Worm (Caenorhabditis elegans) whole organism, L4 larva: ENCODE results near the gene chin-1.

Experiments used
- F10B5.3 ChIP-seq: sonication (generic microtip); optimal IDR thresholded peaks from 2 replicates; lab custom pipeline; 2016; ENCODE audit warnings: mild to moderate bottlenecking, missing genetic modification characterization, missing compliant biosample characterization
- F26F4.8 ChIP-seq: fragments of 200-800 bp; sonication (Bioruptor generic); conservative IDR thresholded peaks from 2 replicates; pipeline ENCODE4 v1.3.6; 2022; ENCODE audit warnings: missing genetic modification characterization, missing compliant biosample characterization
- F37D6.2 ChIP-seq: sonication (generic microtip); optimal IDR thresholded peaks from 2 replicates; lab custom pipeline; 2016; ENCODE audit warnings: mild to moderate bottlenecking, missing genetic modification characterization, missing compliant biosample characterization
- F49E8.2 ChIP-seq: sonication (generic microtip); optimal IDR thresholded peaks from 2 replicates; lab custom pipeline; 2016; ENCODE audit warnings: missing compliant biosample characterization, mild to moderate bottlenecking, missing genetic modification characterization, borderline replicate concordance
- T26A8.4 ChIP-seq: fragments of 200-800 bp; sonication (Bioruptor generic); IDR thresholded peaks from 2 replicates; pipeline ENCODE4 v1.3.6; 2022; ENCODE audit warnings: missing genetic modification characterization, missing compliant biosample characterization
- Y48G9A.11 ChIP-seq: fragments of 200-800 bp; sonication (Bioruptor generic); IDR thresholded peaks from 2 replicates; pipeline ENCODE4 v1.3.6; 2022; ENCODE audit warnings: missing genetic modification reagents, missing genetic modification characterization, missing compliant biosample characterization
- Y75B8A.6 ChIP-seq: fragments of 200-800 bp; sonication (Bioruptor generic); IDR thresholded peaks from 2 replicates; pipeline ENCODE4 v1.3.6; 2022; ENCODE audit warnings: missing genetic modification reagents, missing genetic modification characterization, missing compliant biosample characterization
- ZK546.5 ChIP-seq, 2 experiments: sonication (generic microtip); optimal IDR thresholded peaks; 2 replicates each; lab custom pipeline; 2017; ENCODE audit warnings: missing biosample characterization in 2 of 2, missing genetic modification characterization in 2 of 2
- aly-2 ChIP-seq: sonication (generic microtip); optimal IDR thresholded peaks from 2 replicates; lab custom pipeline; 2018; ENCODE audit warnings: missing biosample characterization, missing genetic modification characterization
- arid-1 ChIP-seq: fragments of 200-800 bp; sonication (Bioruptor generic); conservative IDR thresholded peaks from 2 replicates; pipeline ENCODE4 v1.3.6; 2022; ENCODE audit warnings: missing genetic modification reagents, missing genetic modification characterization, missing compliant biosample characterization
- attf-4 ChIP-seq: sonication (generic microtip); optimal IDR thresholded peaks from 3 replicates; lab custom pipeline; 2017; ENCODE audit warnings: missing biosample characterization, missing genetic modification characterization
- ceh-20 ChIP-seq: fragments of 200-800 bp; sonication (Bioruptor generic); IDR thresholded peaks from 2 replicates; pipeline ENCODE4 v1.3.6; 2022; ENCODE audit warnings: missing genetic modification reagents, missing genetic modification characterization, missing compliant biosample characterization
- ceh-44 ChIP-seq: fragments of 200-800 bp; sonication (Bioruptor generic); IDR thresholded peaks from 2 replicates; pipeline ENCODE4 v1.3.6; 2022; ENCODE audit warnings: missing genetic modification reagents, missing genetic modification characterization, missing compliant biosample characterization
- ctbp-1 ChIP-seq: fragments of 200-800 bp; sonication (Bioruptor generic); IDR thresholded peaks from 2 replicates; pipeline ENCODE4 v1.3.6; 2022; ENCODE audit warnings: missing genetic modification reagents, missing genetic modification characterization, missing compliant biosample characterization
- daf-16 ChIP-seq, 3 experiments: sonication (generic microtip); optimal IDR thresholded peaks; 2 replicates each; lab custom pipeline; 2016 to 2017; ENCODE audit warnings: missing genetic modification characterization in 3 of 3, missing genetic modification reagents in 3 of 3, mild to moderate bottlenecking in 2 of 3, missing compliant biosample characterization in 2 of 3, missing biosample characterization in 1 of 3, moderate library complexity in 1 of 3
- daf-19 ChIP-seq: fragments of 200-800 bp; sonication (Bioruptor generic); conservative IDR thresholded peaks from 2 replicates; pipeline ENCODE4 v1.3.6; 2022; ENCODE audit warnings: missing genetic modification characterization, missing compliant biosample characterization
- dmd-6 ChIP-seq: fragments of 200-800 bp; sonication (Bioruptor generic); IDR thresholded peaks from 2 replicates; pipeline ENCODE4 v1.3.6; 2022; ENCODE audit warnings: missing genetic modification reagents, missing genetic modification characterization, missing compliant biosample characterization
- dmd-9 ChIP-seq: fragments of 200-800 bp; sonication (Bioruptor generic); IDR thresholded peaks from 2 replicates; pipeline ENCODE4 v1.3.6; 2022; ENCODE audit warnings: missing genetic modification reagents, missing genetic modification characterization, missing compliant biosample characterization
- dpl-1 ChIP-seq: fragments of 150-350 bp; optimal IDR thresholded peaks from 2 replicates; lab custom pipeline; 2014; ENCODE audit warnings: missing biosample characterization, missing genetic modification reagents, missing genetic modification characterization
- duxl-1 ChIP-seq: sonication (generic microtip); optimal IDR thresholded peaks from 2 replicates; lab custom pipeline; 2016; ENCODE audit warnings: mild to moderate bottlenecking, missing genetic modification characterization, moderate library complexity, missing compliant biosample characterization; ENCODE audit not compliant: poor library complexity
- fkh-10 ChIP-seq: fragments of 150-350 bp; optimal IDR thresholded peaks from 2 replicates; lab custom pipeline; 2014; ENCODE audit warnings: missing biosample characterization, missing genetic modification reagents, missing genetic modification characterization
- hlh-11 ChIP-seq: fragments of 200-800 bp; sonication (Bioruptor generic); optimal IDR thresholded peaks from 2 replicates; lab custom pipeline; 2018; ENCODE audit warnings: mild to moderate bottlenecking, missing genetic modification characterization, missing compliant biosample characterization
- jun-1 ChIP-seq: fragments of 150-350 bp; optimal IDR thresholded peaks from 2 replicates; lab custom pipeline; 2014; ENCODE audit warnings: missing biosample characterization, missing genetic modification reagents, missing genetic modification characterization
- lin-13 ChIP-seq: fragments of 150-350 bp; optimal IDR thresholded peaks from 2 replicates; lab custom pipeline; 2014; ENCODE audit warnings: missing biosample characterization, missing genetic modification reagents, missing genetic modification characterization
- lin-29 ChIP-seq: fragments of 200-800 bp; sonication (Bioruptor generic); IDR thresholded peaks from 2 replicates; pipeline ENCODE4 v1.3.6; 2022; ENCODE audit warnings: missing genetic modification reagents, missing genetic modification characterization, missing compliant biosample characterization
- lin-39 ChIP-seq: fragments of 150-350 bp; optimal IDR thresholded peaks from 2 replicates; lab custom pipeline; 2014; ENCODE audit warnings: missing biosample characterization, missing genetic modification reagents, missing genetic modification characterization
- lsy-2 ChIP-seq, 2 experiments: fragments of 150-350 bp in 1 of 2; sonication (generic microtip) in 1 of 2; optimal IDR thresholded peaks; 2 replicates each; lab custom pipeline; 2014 to 2017; ENCODE audit warnings: missing biosample characterization in 2 of 2, missing genetic modification characterization in 2 of 2
- madf-5 ChIP-seq, 2 experiments: fragments of 200-800 bp; sonication (Bioruptor generic); IDR thresholded peaks; 2 replicates each; pipeline ENCODE4 v1.3.6; 2022; ENCODE audit warnings: missing compliant biosample characterization in 2 of 2, missing genetic modification characterization in 2 of 2
- madf-9 ChIP-seq: fragments of 200-800 bp; sonication (Bioruptor generic); conservative IDR thresholded peaks from 2 replicates; pipeline ENCODE4 v1.3.6; 2022; ENCODE audit warnings: missing genetic modification reagents, missing genetic modification characterization, missing compliant biosample characterization
- mdl-1 ChIP-seq, 2 experiments: fragments of 150-350 bp in 1 of 2; sonication (generic microtip) in 1 of 2; optimal IDR thresholded peaks; 2 replicates each; lab custom pipeline; 2014 to 2017; ENCODE audit warnings: missing biosample characterization in 2 of 2, missing genetic modification characterization in 2 of 2
- mdt-29 ChIP-seq: fragments of 200-800 bp; sonication (Bioruptor generic); IDR thresholded peaks from 2 replicates; pipeline ENCODE4 v1.3.6; 2022; ENCODE audit warnings: missing genetic modification reagents, missing genetic modification characterization, missing compliant biosample characterization
- mxl-2 ChIP-seq: fragments of 200-800 bp; sonication (Bioruptor generic); conservative IDR thresholded peaks from 2 replicates; pipeline ENCODE4 v1.3.6; 2022; ENCODE audit warnings: missing genetic modification reagents, missing genetic modification characterization, missing compliant biosample characterization
- nhr-102 ChIP-seq: sonication (generic microtip); optimal IDR thresholded peaks from 2 replicates; lab custom pipeline; 2016; ENCODE audit warnings: mild to moderate bottlenecking, missing genetic modification characterization, moderate library complexity, missing compliant biosample characterization
- nhr-25 ChIP-seq: sonication (generic microtip); optimal IDR thresholded peaks from 2 replicates; lab custom pipeline; 2017; ENCODE audit warnings: missing genetic modification characterization, mild to moderate bottlenecking, missing compliant biosample characterization, antibody characterized with exemption, moderate library complexity, borderline replicate concordance; ENCODE audit not compliant: insufficient read depth
- nhr-28 ChIP-seq: fragments of 150-350 bp; optimal IDR thresholded peaks from 2 replicates; lab custom pipeline; 2014; ENCODE audit warnings: missing biosample characterization, missing genetic modification characterization
- nhr-41 ChIP-seq: fragments of 200-800 bp; sonication (Bioruptor generic); IDR thresholded peaks from 2 replicates; pipeline ENCODE4 v1.3.6; 2022; ENCODE audit warnings: missing genetic modification reagents, missing genetic modification characterization, missing compliant biosample characterization
- nhr-6 ChIP-seq: fragments of 150-350 bp; optimal IDR thresholded peaks from 2 replicates; lab custom pipeline; 2014; ENCODE audit warnings: missing biosample characterization, missing genetic modification characterization
- nhr-76 ChIP-seq: fragments of 150-350 bp; optimal IDR thresholded peaks from 2 replicates; lab custom pipeline; 2014; ENCODE audit warnings: missing biosample characterization, missing genetic modification characterization
- pha-4 ChIP-seq, 2 experiments: fragments of 150-350 bp in 1 of 2; fragments of 200-800 bp in 1 of 2; sonication (Bioruptor generic) in 1 of 2; IDR thresholded peaks in 1 of 2; optimal IDR thresholded peaks in 1 of 2; 2 replicates each; pipeline versions ENCODE4 v1.3.6 to Lab custom; 2014 to 2022; ENCODE audit warnings: missing genetic modification characterization in 2 of 2, missing genetic modification reagents in 2 of 2, missing biosample characterization in 1 of 2, missing compliant biosample characterization in 1 of 2
- pqm-1 ChIP-seq: sonication (generic microtip); optimal IDR thresholded peaks from 2 replicates; lab custom pipeline; 2017; ENCODE audit warnings: missing biosample characterization, missing genetic modification characterization
- skn-1 ChIP-seq: fragments of 150-350 bp; optimal IDR thresholded peaks from 2 replicates; lab custom pipeline; 2014; ENCODE audit warnings: missing biosample characterization, missing genetic modification characterization
- snpc-1.2 ChIP-seq: fragments of 200-800 bp; sonication (Bioruptor generic); IDR thresholded peaks from 2 replicates; pipeline ENCODE4 v1.3.6; 2022; ENCODE audit warnings: missing genetic modification reagents, missing genetic modification characterization, missing compliant biosample characterization
- spr-1 ChIP-seq: sonication (generic microtip); optimal IDR thresholded peaks from 2 replicates; lab custom pipeline; 2016; ENCODE audit warnings: mild to moderate bottlenecking, missing genetic modification characterization, missing compliant biosample characterization
- spr-3 ChIP-seq: fragments of 200-800 bp; sonication (Bioruptor generic); optimal IDR thresholded peaks from 2 replicates; lab custom pipeline; 2018; ENCODE audit warnings: mild to moderate bottlenecking, missing genetic modification characterization, missing compliant biosample characterization
- unc-39 ChIP-seq: sonication (generic microtip); optimal IDR thresholded peaks from 2 replicates; lab custom pipeline; 2017; ENCODE audit warnings: missing biosample characterization, missing genetic modification characterization
- unc-62 ChIP-seq, 3 experiments: fragments of 150-350 bp in 1 of 3; sonication (generic microtip); optimal IDR thresholded peaks in 2 of 3; peaks in 1 of 3; 1 replicate in 1 of 3; 2 replicates in 2 of 3; lab custom pipeline; 2014 to 2017; ENCODE audit warnings: missing biosample characterization in 3 of 3, missing genetic modification characterization in 3 of 3, missing genetic modification reagents in 3 of 3, missing genotype in 1 of 3
- zfp-2 ChIP-seq: sonication (generic microtip); optimal IDR thresholded peaks from 2 replicates; lab custom pipeline; 2016; ENCODE audit warnings: mild to moderate bottlenecking, missing genetic modification characterization, missing compliant biosample characterization
- zip-2 ChIP-seq: fragments of 150-350 bp; optimal IDR thresholded peaks from 2 replicates; lab custom pipeline; 2014; ENCODE audit warnings: missing biosample characterization, missing genetic modification characterization
- ztf-11 ChIP-seq: fragments of 150-350 bp; optimal IDR thresholded peaks from 2 replicates; lab custom pipeline; 2014; ENCODE audit warnings: missing biosample characterization, missing genetic modification characterization

chin-1 gene

DNA sequence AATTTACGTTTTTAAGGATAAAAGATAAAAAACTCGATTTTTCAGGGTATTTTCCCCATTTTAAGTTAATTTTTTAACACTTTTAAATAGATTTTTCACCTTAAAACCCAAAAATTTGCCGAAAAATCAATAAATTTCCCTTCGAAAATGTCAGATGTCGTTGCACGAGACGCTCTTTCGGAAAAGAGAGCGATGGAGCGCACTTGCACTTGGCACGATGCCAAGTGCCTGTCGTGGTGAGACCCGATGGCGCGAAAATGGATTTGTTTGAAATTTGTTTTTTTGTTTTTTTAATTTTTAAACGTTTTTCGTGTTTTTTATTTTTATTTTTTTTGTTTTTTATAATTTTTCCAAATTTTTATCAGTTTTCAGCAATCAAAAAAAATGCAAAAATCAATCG lies 43.5 kb upstream of the chin-1 start, which contains the start of the genes rab-18 and kbp-4 (continued):
- TF ChIP-seq Y75B8A.6 (no peak), nhr-25 (tag; lab: Kevin White, UChicago) (peak; percentile 67), nhr-28 (tag; lab: Kevin White, UChicago) (peak; percentile 88), nhr-102 (tag; lab: Kevin White, UChicago) (peak; percentile 82), spr-1 (tag; lab: Kevin White, UChicago) (peak; percentile 76), hlh-11 (tag; lab: Kevin White, UChicago) (peak; percentile 91), F49E8.2 (tag; lab: Kevin White, UChicago) (peak; percentile 79), dmd-9 (GFP tag; lab: Robert Waterston, UW) (0 out of 2 replicates have a peak, but pooled peaks have one; percentile 39), daf-16 (GFP tag; optimal IDR thresholded peaks at IDR 0.05; lab: Kevin White, UChicago) (peak; percentile 25 to 76), daf-16 (tag; optimal IDR thresholded peaks at IDR 0.05; lab: Kevin White, UChicago) (peak; percentile 77), unc-39 (tag; lab: Kevin White, UChicago) (no peak), unc-62 (GFP tag; optimal IDR thresholded peaks at IDR 0.05 in 1 of 2; lab: Kevin White, UChicago) (peak in 1 of 2 experiments; percentile 49), unc-62 (tag; optimal IDR thresholded peaks at IDR 0.05; lab: Kevin White, UChicago) (no peak), dpl-1 (GFP tag; lab: Kevin White, UChicago) (peak; percentile 99), zfp-2 (tag; lab: Kevin White, UChicago) (peak; percentile 88), ctbp-1 (peak; percentile 77), dmd-6 (GFP tag; lab: Robert Waterston, UW) (peak; percentile 80), zip-2 (tag; lab: Kevin White, UChicago) (peak; percentile 49), attf-4 (tag; lab: Kevin White, UChicago) (no peak), ZK546.5 (tag; optimal IDR thresholded peaks at IDR 0.05; lab: Kevin White, UChicago) (peak in 1 of 2 experiments; percentile 56), F26F4.8 (GFP tag; lab: Robert Waterston, UW) (no peak), jun-1 (no peak), lin-29 (GFP tag; lab: Robert Waterston, UW) (no peak), mdt-29 (peak; percentile 70; the same call in 1 of the 2 replicates), snpc-1.2 (0 out of 2 replicates have a peak, but pooled peaks have one; percentile 20), F10B5.3 (tag; lab: Kevin White, UChicago) (peak; percentile 13), nhr-6 (tag; lab: Kevin White, UChicago) (peak; percentile 93), F37D6.2 (tag; lab: Kevin White, UChicago) (peak; percentile 82), duxl-1 (tag; lab: Kevin White, UChicago) (peak; percentile 73), aly-2 (tag; lab: Kevin White, UChicago) (no peak), arid-1 (GFP tag; lab: Robert Waterston, UW) (peak; percentile 75), lsy-2 (tag; optimal IDR thresholded peaks at IDR 0.05; lab: Kevin White, UChicago) (peak; percentile 85 to 97), fkh-10 (GFP tag; lab: Kevin White, UChicago) (peak; percentile 53), lin-13 (peak; percentile 96), nhr-41 (GFP tag; lab: Robert Waterston, UW) (no peak), pqm-1 (tag; lab: Kevin White, UChicago) (peak; percentile 38), ceh-20 (GFP tag; lab: Robert Waterston, UW) (peak; percentile 84), mxl-2 (GFP tag; lab: Robert Waterston, UW) (no peak), daf-19 (GFP tag; lab: Robert Waterston, UW) (no peak), Y48G9A.11 (GFP tag; lab: Robert Waterston, UW) (peak; percentile 51; the same call in 1 of the 2 replicates), ztf-11 (tag; lab: Kevin White, UChicago) (no peak), T26A8.4 (GFP tag; lab: Robert Waterston, UW) (peak; percentile 76), spr-3 (GFP tag; lab: Kevin White, UChicago) (no peak), lin-39 (tag; lab: Kevin White, UChicago) (no peak), madf-5 (GFP tag; IDR thresholded peaks at IDR 0.05; lab: Robert Waterston, UW) (no peak), pha-4 (GFP tag; IDR thresholded peaks at IDR 0.05; lab: Robert Waterston, UW) (peak; percentile 79), pha-4 (tag; optimal IDR thresholded peaks at IDR 0.05; lab: Kevin White, UChicago) (peak; percentile 34), mdl-1 (tag; optimal IDR thresholded peaks at IDR 0.05; lab: Kevin White, UChicago) (peak; percentile 56 to 96), ceh-44 (GFP tag; lab: Robert Waterston, UW) (no peak), madf-9 (no peak), skn-1 (no peak), nhr-76 (peak; percentile 21)
